Worm (Caenorhabditis elegans): ENCODE measurements around the gene sre-9.

ce11 chrV:3857778-3858177, 37.0 kb upstream of the sre-9 start, which contains the start of gene nhr-188:
- TF ChIP-seq nhr-12 (tag; optimal IDR thresholded peaks at IDR 0.05), result no peak
- no peak for TF ChIP-seq unc-62 (GFP tag; optimal IDR thresholded peaks at IDR 0.05)
- TF ChIP-seq alr-1 (tag; optimal IDR thresholded peaks at IDR 0.05), result no peak
- TF ChIP-seq gmeb-1 (tag; optimal IDR thresholded peaks at IDR 0.05), result no peak
- no peak for TF ChIP-seq dmd-4 (tag; optimal IDR thresholded peaks at IDR 0.05)
- no peak for TF ChIP-seq crh-2 (tag; optimal IDR thresholded peaks at IDR 0.05)
- no peak for TF ChIP-seq mab-5 (tag; optimal IDR thresholded peaks at IDR 0.05)
- TF ChIP-seq lin-39 (tag; optimal IDR thresholded peaks at IDR 0.05), result no peak
- no peak for TF ChIP-seq ama-1 (optimal IDR thresholded peaks at IDR 0.05)
- TF ChIP-seq ceh-16 (tag; optimal IDR thresholded peaks at IDR 0.05), result no peak
- no peak for TF ChIP-seq elt-3 (tag; optimal IDR thresholded peaks at IDR 0.05)

Measured in whole organism, L2 larva.